Fruit fly (Drosophila melanogaster) whole organism, wandering third instar larva: ENCODE data around the gene dac.

Experiments used
- Abd-B ChIP-seq: fragments of >200 bp; optimal IDR thresholded peaks from 2 replicates; lab custom pipeline; 2017; ENCODE audit warnings: missing biosample characterization, missing genetic modification characterization
- CG32264 ChIP-seq: fragments of 200-800 bp; sonication (Bioruptor generic); optimal IDR thresholded peaks from 2 replicates; lab custom pipeline; 2016; ENCODE audit warnings: missing biosample characterization, missing genetic modification characterization
- CG9705 ChIP-seq: fragments of 200-800 bp; sonication (Bioruptor generic); optimal IDR thresholded peaks from 2 replicates; lab custom pipeline; 2018; ENCODE audit warnings: missing biosample characterization, mild to moderate bottlenecking, missing genetic modification characterization
- CrebA ChIP-seq: fragments of 200-800 bp; sonication (Bioruptor generic); optimal IDR thresholded peaks from 2 replicates; lab custom pipeline; 2016; ENCODE audit warnings: missing biosample characterization, mild to moderate bottlenecking, missing genetic modification characterization, borderline replicate concordance
- Dfd ChIP-seq: fragments of >200 bp; optimal IDR thresholded peaks from 2 replicates; lab custom pipeline; 2017; ENCODE audit warnings: missing biosample characterization, missing genetic modification characterization
- Dif ChIP-seq: fragments of 200-275, 200-300 bp; sonication (Bioruptor generic); optimal IDR thresholded peaks from 2 replicates; lab custom pipeline; 2018; ENCODE audit warnings: missing biosample characterization, missing genetic modification characterization; ENCODE audit not compliant: partially characterized antibody
- GATAd ChIP-seq: sonication (Bioruptor generic); optimal IDR thresholded peaks from 2 replicates; lab custom pipeline; 2016; ENCODE audit warnings: missing biosample characterization, missing genetic modification characterization
- HLH106 ChIP-seq: fragments of 200-800 bp; optimal IDR thresholded peaks from 3 replicates; lab custom pipeline; 2019; ENCODE audit warnings: missing biosample characterization, mild to moderate bottlenecking, missing genetic modification characterization, moderate library complexity
- Hnf4 ChIP-seq: fragments of 200-800 bp; sonication (Bioruptor generic); optimal IDR thresholded peaks from 2 replicates; lab custom pipeline; 2016; ENCODE audit warnings: missing biosample characterization, mild to moderate bottlenecking, missing genetic modification characterization
- Hr78 ChIP-seq: fragments of >200 bp; optimal IDR thresholded peaks from 2 replicates; lab custom pipeline; 2017; ENCODE audit warnings: missing biosample characterization, missing genetic modification characterization
- Hr83 ChIP-seq: fragments of 200-300 bp; sonication (Bioruptor generic); optimal IDR thresholded peaks from 2 replicates; lab custom pipeline; 2016; ENCODE audit warnings: missing biosample characterization, mild to moderate bottlenecking, missing genetic modification characterization, moderate library complexity; ENCODE audit not compliant: poor library complexity, severe bottlenecking
- Jra ChIP-seq: sonication (Bioruptor generic); optimal IDR thresholded peaks from 2 replicates; lab custom pipeline; 2016; ENCODE audit warnings: missing biosample characterization, missing genetic modification characterization
- Mio ChIP-seq: sonication (Bioruptor generic); optimal IDR thresholded peaks from 2 replicates; lab custom pipeline; 2016; ENCODE audit warnings: missing biosample characterization, missing genetic modification characterization
- Myc ChIP-seq: fragments of >200 bp; optimal IDR thresholded peaks from 2 replicates; lab custom pipeline; 2017
- N ChIP-seq: fragments of >200 bp; optimal IDR thresholded peaks from 2 replicates; lab custom pipeline; 2018; ENCODE audit warnings: missing biosample characterization, missing external identifiers, missing genetic modification characterization
- OdsH ChIP-seq: fragments of 200-800 bp; sonication (Bioruptor generic); optimal IDR thresholded peaks from 2 replicates; lab custom pipeline; 2016; ENCODE audit warnings: missing biosample characterization, mild to moderate bottlenecking, missing genetic modification characterization
- Rel ChIP-seq, 2 experiments: fragments of 200-800 bp; sonication (Bioruptor generic) in 1 of 2; optimal IDR thresholded peaks; 2 replicates in 1 of 2; 3 replicates in 1 of 2; lab custom pipeline; 2016 to 2019; ENCODE audit warnings: mild to moderate bottlenecking in 2 of 2, missing biosample characterization in 2 of 2, missing genetic modification characterization in 2 of 2, moderate library complexity in 1 of 2
- Sp1 ChIP-seq: fragments of 200-800 bp; sonication (Bioruptor generic); optimal IDR thresholded peaks from 3 replicates; lab custom pipeline; 2019; ENCODE audit warnings: missing biosample characterization, mild to moderate bottlenecking, missing genetic modification characterization, moderate library complexity
- Vsx2 ChIP-seq: fragments of 200-300, 225-300 bp; sonication (Bioruptor generic); optimal IDR thresholded peaks from 2 replicates; lab custom pipeline; 2018; ENCODE audit warnings: missing biosample characterization, missing genetic modification characterization; ENCODE audit not compliant: partially characterized antibody
- br ChIP-seq: fragments of 200-800 bp; sonication (Bioruptor generic); optimal IDR thresholded peaks from 2 replicates; lab custom pipeline; 2016; ENCODE audit warnings: missing biosample characterization, missing genetic modification characterization
- brk ChIP-seq: fragments of 200-800 bp; sonication (Bioruptor generic); optimal IDR thresholded peaks from 2 replicates; lab custom pipeline; 2016; ENCODE audit warnings: missing biosample characterization, mild to moderate bottlenecking, missing genetic modification characterization
- dl ChIP-seq, 2 experiments: fragments of 175-275, 200-275 bp in 1 of 2; fragments of 200-275 bp in 1 of 2; sonication (Bioruptor generic); optimal IDR thresholded peaks; lab custom pipeline; 2018; ENCODE audit warnings: mild to moderate bottlenecking in 2 of 2, missing biosample characterization in 2 of 2, missing genetic modification characterization in 2 of 2, moderate library complexity in 2 of 2; ENCODE audit not compliant: partially characterized antibody in 2 of 2, insufficient read depth in 1 of 2
- dmrt93B ChIP-seq: fragments of 200-800 bp; sonication (Bioruptor generic); optimal IDR thresholded peaks from 2 replicates; lab custom pipeline; 2018; ENCODE audit warnings: missing biosample characterization, mild to moderate bottlenecking, missing genetic modification characterization
- dsf ChIP-seq: sonication (Bioruptor generic); optimal IDR thresholded peaks from 2 replicates; lab custom pipeline; 2016; ENCODE audit warnings: missing biosample characterization, missing genetic modification characterization, borderline replicate concordance
- ey ChIP-seq: fragments of 200-800 bp; sonication (Bioruptor generic); optimal IDR thresholded peaks from 2 replicates; lab custom pipeline; 2016; ENCODE audit warnings: missing biosample characterization, missing genetic modification characterization
- foxo ChIP-seq, 2 experiments: fragments of 200-800 bp; sonication (Bioruptor generic); optimal IDR thresholded peaks; 2 replicates in 1 of 2; 3 replicates in 1 of 2; lab custom pipeline; 2016 to 2017; ENCODE audit warnings: missing biosample characterization in 2 of 2, missing genetic modification characterization in 2 of 2
- fru ChIP-seq: fragments of 200-800 bp; sonication (Bioruptor generic); optimal IDR thresholded peaks from 3 replicates; lab custom pipeline; 2016; ENCODE audit warnings: missing biosample characterization, mild to moderate bottlenecking, missing genetic modification characterization
- h ChIP-seq: fragments of 200-800 bp; sonication (Bioruptor generic); optimal IDR thresholded peaks from 3 replicates; lab custom pipeline; 2016; ENCODE audit warnings: missing biosample characterization, mild to moderate bottlenecking, missing genetic modification characterization
- jim ChIP-seq: fragments of 175-275, 200-325 bp; sonication (Bioruptor generic); optimal IDR thresholded peaks from 2 replicates; lab custom pipeline; 2016; ENCODE audit warnings: missing biosample characterization, mild to moderate bottlenecking, missing genetic modification characterization
- lola ChIP-seq: fragments of >200 bp; optimal IDR thresholded peaks from 2 replicates; lab custom pipeline; 2017; ENCODE audit warnings: missing biosample characterization, missing genetic modification characterization
- pan ChIP-seq: fragments of >200 bp; optimal IDR thresholded peaks from 2 replicates; lab custom pipeline; 2017
- psq ChIP-seq: fragments of 200-800 bp; sonication (Bioruptor generic); optimal IDR thresholded peaks from 3 replicates; lab custom pipeline; 2017; ENCODE audit warnings: missing biosample characterization, mild to moderate bottlenecking, missing genetic modification characterization, moderate library complexity
- rgr ChIP-seq: fragments of 200-800 bp; sonication (Bioruptor generic); optimal IDR thresholded peaks from 3 replicates; lab custom pipeline; 2016; ENCODE audit warnings: missing biosample characterization, mild to moderate bottlenecking, missing genetic modification characterization
- sage ChIP-seq: fragments of 200-800 bp; sonication (Bioruptor generic); optimal IDR thresholded peaks from 2 replicates; lab custom pipeline; 2016; ENCODE audit warnings: missing biosample characterization, mild to moderate bottlenecking, missing genetic modification characterization
- sv ChIP-seq: fragments of 200-800 bp; sonication (Bioruptor generic); optimal IDR thresholded peaks from 3 replicates; lab custom pipeline; 2016; ENCODE audit warnings: missing biosample characterization, missing genetic modification characterization
- tai ChIP-seq: sonication (Bioruptor generic); optimal IDR thresholded peaks from 2 replicates; lab custom pipeline; 2016; ENCODE audit warnings: missing biosample characterization, missing genetic modification characterization
- usp ChIP-seq: fragments of >200 bp; optimal IDR thresholded peaks from 2 replicates; lab custom pipeline; 2017; ENCODE audit warnings: missing biosample characterization, missing genetic modification characterization
- woc ChIP-seq: sonication (Bioruptor generic); optimal IDR thresholded peaks from 2 replicates; lab custom pipeline; 2016; ENCODE audit warnings: missing biosample characterization, mild to moderate bottlenecking, missing genetic modification characterization

Gene dac

dm6 chr2L:16487571-16488276, 1.9 kb upstream of the dac start, which contains the start of gene Nepl8:
Gene Nepl8 (plus strand): TSS chr2L:16488148.
- no peak for TF ChIP-seq GATAd (GFP tag; lab: Kevin White, UChicago)
- TF ChIP-seq lola (GFP tag; lab: Kevin White, UChicago) = no peak
- TF ChIP-seq tai (GFP tag; lab: Kevin White, UChicago) = no peak
- TF ChIP-seq Abd-B (GFP tag; lab: Kevin White, UChicago) = no peak
- no peak for TF ChIP-seq foxo (GFP tag; optimal IDR thresholded peaks at IDR 0.05; lab: Kevin White, UChicago)
- no peak for TF ChIP-seq Rel (GFP tag; optimal IDR thresholded peaks at IDR 0.05; lab: Kevin White, UChicago)
- TF ChIP-seq Rel (tag; optimal IDR thresholded peaks at IDR 0.05; lab: Kevin White, UChicago) = peak; percentile 91
- TF ChIP-seq sage (GFP tag; lab: Kevin White, UChicago) = no peak
- TF ChIP-seq woc (GFP tag; lab: Kevin White, UChicago) = no peak
- no peak for TF ChIP-seq Sp1 (GFP tag; lab: Kevin White, UChicago)
- peak; percentile 100 for TF ChIP-seq Dif (GFP tag; lab: Kevin White, UChicago)
- TF ChIP-seq pan (lab: Kevin White, UChicago) = no peak
- TF ChIP-seq OdsH (GFP tag; lab: Kevin White, UChicago) = no peak
- no peak for TF ChIP-seq h
- peak; percentile 96 for TF ChIP-seq Vsx2 (GFP tag; lab: Kevin White, UChicago)
- peak; percentile 1 for TF ChIP-seq sv (GFP tag; lab: Kevin White, UChicago)
- no peak for TF ChIP-seq Jra (GFP tag; lab: Kevin White, UChicago)
- TF ChIP-seq Dfd (GFP tag; lab: Kevin White, UChicago) = no peak
- no peak for TF ChIP-seq Hnf4 (GFP tag; lab: Kevin White, UChicago)
- no peak for TF ChIP-seq N (GFP tag; lab: Kevin White, UChicago)
- no peak for TF ChIP-seq CG9705 (GFP tag; lab: Kevin White, UChicago)
- no peak for TF ChIP-seq Mio
- TF ChIP-seq Hr83 (GFP tag; lab: Kevin White, UChicago) = no peak
- no peak for TF ChIP-seq CrebA (GFP tag; lab: Kevin White, UChicago)
- TF ChIP-seq usp (GFP tag; lab: Kevin White, UChicago) = no peak
- no peak for TF ChIP-seq Hr78 (GFP tag; lab: Kevin White, UChicago)
- no peak for TF ChIP-seq CG32264 (GFP tag; lab: Kevin White, UChicago)
- TF ChIP-seq Myc = no peak
- TF ChIP-seq HLH106 (tag; lab: Kevin White, UChicago) = peak; percentile 33
- TF ChIP-seq br (GFP tag; lab: Kevin White, UChicago) = no peak
- no peak for TF ChIP-seq dmrt93B (GFP tag; lab: Kevin White, UChicago)
- no peak for TF ChIP-seq brk (GFP tag; lab: Kevin White, UChicago)
- no peak for TF ChIP-seq dsf (GFP tag; lab: Kevin White, UChicago)
- TF ChIP-seq ey (GFP tag; lab: Kevin White, UChicago) = no peak
- TF ChIP-seq fru (GFP tag; lab: Kevin White, UChicago) = no peak
- TF ChIP-seq psq (GFP tag; lab: Kevin White, UChicago) = no peak
- TF ChIP-seq dl (GFP tag; optimal IDR thresholded peaks at IDR 0.05; lab: Kevin White, UChicago; ENCODE audit: insufficient read depth in 1 of 2, partially characterized antibody in 2 of 2) = peak; percentile 84 to 91
- TF ChIP-seq rgr = no peak
- TF ChIP-seq jim (GFP tag; lab: Kevin White, UChicago) = no peak
